Fruit fly (Drosophila melanogaster) whole organism, embryonic: ENCODE results near the gene RpL8.

Experiments used
- CG10267 ChIP-seq: fragments of 200-800 bp; sonication (Bioruptor generic); optimal IDR thresholded peaks from 2 replicates; lab custom pipeline; 2018; ENCODE audit warnings: missing biosample characterization, mild to moderate bottlenecking, missing genetic modification characterization, moderate library complexity
- CG10462 ChIP-seq: fragments of 200-800 bp; sonication (Bioruptor generic); optimal IDR thresholded peaks from 2 replicates; lab custom pipeline; 2016; ENCODE audit warnings: missing biosample characterization, missing genetic modification characterization
- CG1233 ChIP-seq: fragments of 200-800 bp; sonication (Bioruptor generic); optimal IDR thresholded peaks from 4 replicates; lab custom pipeline; 2018; ENCODE audit warnings: missing biosample characterization, mild to moderate bottlenecking, missing genetic modification characterization
- CG13775 ChIP-seq: fragments of 200-800 bp; sonication (Bioruptor generic); optimal IDR thresholded peaks from 3 replicates; lab custom pipeline; 2017; ENCODE audit warnings: missing biosample characterization, mild to moderate bottlenecking, missing genetic modification characterization
- CG1529 ChIP-seq: fragments of 200-800 bp; sonication (Bioruptor generic); optimal IDR thresholded peaks from 3 replicates; lab custom pipeline; 2018; ENCODE audit warnings: missing biosample characterization, missing genetic modification characterization
- CG15696 ChIP-seq: fragments of 200-800 bp; sonication (Bioruptor generic); optimal IDR thresholded peaks from 2 replicates; lab custom pipeline; 2019; ENCODE audit warnings: missing biosample characterization, mild to moderate bottlenecking, missing genetic modification characterization, moderate library complexity
- CG1603 ChIP-seq: fragments of 200-800 bp; sonication (Bioruptor generic); optimal IDR thresholded peaks from 2 replicates; lab custom pipeline; 2019; ENCODE audit warnings: missing biosample characterization, mild to moderate bottlenecking, missing genetic modification characterization, moderate library complexity
- CG17328 ChIP-seq: fragments of 200-800 bp; sonication (Bioruptor generic); IDR thresholded peaks from 2 replicates; pipeline ENCODE4 v1.3.6; 2022; ENCODE audit warnings: missing biosample characterization, missing genetic modification characterization
- CG17359 ChIP-seq: fragments of 200-800 bp; sonication (Bioruptor generic); optimal IDR thresholded peaks from 3 replicates; lab custom pipeline; 2018; ENCODE audit warnings: missing biosample characterization, mild to moderate bottlenecking, missing genetic modification characterization, moderate library complexity
- CG2120 ChIP-seq: fragments of 200-800 bp; sonication (Bioruptor generic); optimal IDR thresholded peaks from 3 replicates; lab custom pipeline; 2016; ENCODE audit warnings: missing biosample characterization, missing genetic modification characterization
- CG32772 ChIP-seq: fragments of 200-800 bp; sonication (Bioruptor generic); IDR thresholded peaks from 2 replicates; pipeline ENCODE4 v1.3.6; 2022; ENCODE audit warnings: missing biosample characterization, missing genetic modification characterization
- CG4820 ChIP-seq: fragments of 200-800 bp; sonication (Bioruptor generic); optimal IDR thresholded peaks from 3 replicates; lab custom pipeline; 2016; ENCODE audit warnings: missing biosample characterization, missing genetic modification characterization
- CG6683 ChIP-seq: fragments of 200-800 bp; sonication (Bioruptor generic); optimal IDR thresholded peaks from 2 replicates; lab custom pipeline; 2017; ENCODE audit warnings: missing biosample characterization, mild to moderate bottlenecking, missing genetic modification characterization, missing genetic modification reagents
- CG6765 ChIP-seq: fragments of 200-800 bp; sonication (Bioruptor generic); optimal IDR thresholded peaks from 3 replicates; lab custom pipeline; 2017; ENCODE audit warnings: missing biosample characterization, mild to moderate bottlenecking, missing genetic modification characterization
- CG7987 ChIP-seq: fragments of 200-800 bp; sonication (Bioruptor generic); optimal IDR thresholded peaks from 2 replicates; lab custom pipeline; 2018; ENCODE audit warnings: missing biosample characterization, mild to moderate bottlenecking, missing genetic modification characterization, moderate library complexity
- CG9215 ChIP-seq: fragments of 200-800 bp; sonication (Bioruptor generic); IDR thresholded peaks from 2 replicates; pipeline ENCODE4 v1.3.6; 2022; ENCODE audit warnings: missing biosample characterization, missing genetic modification characterization
- CkIIα-i1 ChIP-seq: fragments of 200-800 bp; sonication (Bioruptor generic); IDR thresholded peaks from 2 replicates; pipeline ENCODE4 v1.3.6; 2022; ENCODE audit warnings: missing biosample characterization, missing genetic modification characterization
- Dbx ChIP-seq: fragments of 200-800 bp; sonication (Bioruptor generic); IDR thresholded peaks from 3 replicates; pipeline ENCODE4 v1.3.6; 2022; ENCODE audit warnings: missing biosample characterization, missing genetic modification characterization
- Eip74EF ChIP-seq, 2 experiments: fragments of 200-800 bp in 1 of 2; fragments of >200 bp in 1 of 2; sonication (Bioruptor generic) in 1 of 2; optimal IDR thresholded peaks; 2 replicates each; lab custom pipeline; 2017 to 2019; ENCODE audit warnings: missing biosample characterization in 2 of 2, missing genetic modification characterization in 2 of 2, mild to moderate bottlenecking in 1 of 2, moderate library complexity in 1 of 2
- Fer2 ChIP-seq: fragments of 200-800 bp; sonication (Bioruptor generic); optimal IDR thresholded peaks from 2 replicates; lab custom pipeline; 2018; ENCODE audit warnings: missing biosample characterization, mild to moderate bottlenecking, missing genetic modification characterization, moderate library complexity
- Gsc ChIP-seq: fragments of 200-800 bp; sonication (Bioruptor generic); IDR thresholded peaks from 2 replicates; pipeline ENCODE4 v1.3.6; 2022; ENCODE audit warnings: missing biosample characterization, missing genetic modification characterization
- Mes4 ChIP-seq: fragments of 200-800 bp; sonication (Bioruptor generic); optimal IDR thresholded peaks from 2 replicates; lab custom pipeline; 2016; ENCODE audit warnings: missing biosample characterization, missing genetic modification characterization
- Neu2 ChIP-seq: fragments of 200-800 bp; sonication (Bioruptor generic); optimal IDR thresholded peaks from 3 replicates; lab custom pipeline; 2016; ENCODE audit warnings: missing biosample characterization, missing genetic modification characterization, borderline replicate concordance
- Ravus ChIP-seq: fragments of 200-800 bp; sonication (Bioruptor generic); IDR thresholded peaks from 2 replicates; pipeline ENCODE4 v1.3.6; 2022; ENCODE audit warnings: missing biosample characterization, missing genetic modification characterization
- Rfx ChIP-seq: fragments of 200-800 bp; sonication (Bioruptor generic); IDR thresholded peaks from 2 replicates; pipeline ENCODE4 v1.3.6; 2022; ENCODE audit warnings: missing biosample characterization, missing genetic modification characterization
- Six4 ChIP-seq: fragments of 200-800 bp; sonication (Bioruptor generic); optimal IDR thresholded peaks from 2 replicates; lab custom pipeline; 2016; ENCODE audit warnings: missing biosample characterization, missing genetic modification characterization
- Stat92E ChIP-seq, 3 experiments: fragments of >200 bp in 2 of 3; fragments of 200-800 bp in 1 of 3; sonication (Bioruptor generic) in 1 of 3; optimal IDR thresholded peaks; 2 replicates each; lab custom pipeline; 2017 to 2019; ENCODE audit warnings: missing biosample characterization in 3 of 3, missing genetic modification characterization in 3 of 3, mild to moderate bottlenecking in 1 of 3, moderate library complexity in 1 of 3
- TFAM ChIP-seq: fragments of 200-800 bp; sonication (Bioruptor generic); optimal IDR thresholded peaks from 2 replicates; lab custom pipeline; 2017; ENCODE audit warnings: missing biosample characterization, missing genetic modification characterization, inconsistent platforms
- ash1 ChIP-seq: fragments of 200-800 bp; sonication (Bioruptor generic); optimal IDR thresholded peaks from 2 replicates; lab custom pipeline; 2018; ENCODE audit warnings: missing biosample characterization, mild to moderate bottlenecking, missing genetic modification characterization
- bowl ChIP-seq: fragments of 200-800 bp; sonication (Bioruptor generic); IDR thresholded peaks from 2 replicates; pipeline ENCODE4 v1.3.6; 2022; ENCODE audit warnings: missing biosample characterization, missing genetic modification characterization
- btn ChIP-seq: fragments of 200-800 bp; sonication (Bioruptor generic); optimal IDR thresholded peaks from 2 replicates; lab custom pipeline; 2016; ENCODE audit warnings: missing biosample characterization, missing genetic modification characterization
- dimm ChIP-seq: fragments of 200-800 bp; sonication (Bioruptor generic); IDR thresholded peaks from 2 replicates; pipeline ENCODE4 v1.3.6; 2022; ENCODE audit warnings: missing biosample characterization, missing genetic modification characterization
- emc ChIP-seq: fragments of 200-800 bp; sonication (Bioruptor generic); optimal IDR thresholded peaks from 2 replicates; lab custom pipeline; 2016; ENCODE audit warnings: missing biosample characterization, missing genetic modification characterization
- fd96Cb ChIP-seq: fragments of 200-800 bp; sonication (Bioruptor generic); optimal IDR thresholded peaks from 2 replicates; lab custom pipeline; 2018; ENCODE audit warnings: missing biosample characterization, mild to moderate bottlenecking, missing genetic modification characterization, moderate library complexity
- fu2 ChIP-seq: fragments of 200-800 bp; sonication (Bioruptor generic); optimal IDR thresholded peaks from 2 replicates; lab custom pipeline; 2016; ENCODE audit warnings: missing biosample characterization, missing genetic modification characterization
- gsb-n ChIP-seq: fragments of 200-800 bp; sonication (Bioruptor generic); optimal IDR thresholded peaks from 3 replicates; lab custom pipeline; 2018; ENCODE audit warnings: missing biosample characterization, mild to moderate bottlenecking, missing genetic modification characterization
- hbn ChIP-seq: fragments of 200-800 bp; sonication (Bioruptor generic); IDR thresholded peaks from 2 replicates; pipeline ENCODE4 v1.3.6; 2022; ENCODE audit warnings: missing biosample characterization, missing genetic modification characterization; ENCODE audit not compliant: partially characterized antibody
- kay ChIP-seq: fragments of 200-800 bp; sonication (Bioruptor generic); optimal IDR thresholded peaks from 2 replicates; lab custom pipeline; 2016; ENCODE audit warnings: missing biosample characterization, missing genetic modification characterization
- kni ChIP-seq: fragments of 200-800 bp; sonication (Bioruptor generic); optimal IDR thresholded peaks from 3 replicates; lab custom pipeline; 2017; ENCODE audit warnings: mild to moderate bottlenecking, missing biosample characterization, missing genetic modification reagents, missing genetic modification characterization
- lmd ChIP-seq: fragments of 200-800 bp; sonication (Bioruptor generic); IDR thresholded peaks from 2 replicates; pipeline ENCODE4 v1.3.6; 2022; ENCODE audit warnings: missing biosample characterization, missing genetic modification characterization
- nerfin-1 ChIP-seq: fragments of 200-800 bp; sonication (Bioruptor generic); optimal IDR thresholded peaks from 3 replicates; lab custom pipeline; 2019; ENCODE audit warnings: missing biosample characterization, mild to moderate bottlenecking, missing genetic modification characterization, moderate library complexity
- pfk ChIP-seq: fragments of 200-800 bp; sonication (Bioruptor generic); optimal IDR thresholded peaks from 2 replicates; lab custom pipeline; 2018; ENCODE audit warnings: missing biosample characterization, mild to moderate bottlenecking, missing genetic modification characterization, moderate library complexity
- ranshi ChIP-seq: fragments of 200-800 bp; sonication (Bioruptor generic); IDR thresholded peaks from 2 replicates; pipeline ENCODE4 v1.3.6; 2022; ENCODE audit warnings: missing biosample characterization, missing genetic modification characterization
- sim ChIP-seq: fragments of 200-800 bp; sonication (Bioruptor generic); IDR thresholded peaks from 2 replicates; pipeline ENCODE4 v1.3.6; 2022; ENCODE audit warnings: missing biosample characterization, missing genetic modification characterization
- stc ChIP-seq: fragments of 200-800 bp; sonication (Bioruptor generic); IDR thresholded peaks from 2 replicates; pipeline ENCODE4 v1.3.6; 2022; ENCODE audit warnings: missing biosample characterization, missing genetic modification characterization
- trem ChIP-seq: fragments of 200-800 bp; optimal IDR thresholded peaks from 3 replicates; lab custom pipeline; 2019; ENCODE audit warnings: missing biosample characterization, mild to moderate bottlenecking, missing genetic modification characterization, moderate library complexity
- trh ChIP-seq: fragments of 200-800 bp; sonication (Bioruptor generic); optimal IDR thresholded peaks from 2 replicates; lab custom pipeline; 2016; ENCODE audit warnings: missing biosample characterization, missing genetic modification characterization
- vfl ChIP-seq: fragments of 200-800 bp; sonication (Bioruptor generic); optimal IDR thresholded peaks from 2 replicates; lab custom pipeline; 2016; ENCODE audit warnings: missing biosample characterization, missing genetic modification characterization
- zfh2 ChIP-seq: fragments of 200-800 bp; sonication (Bioruptor generic); optimal IDR thresholded peaks from 2 replicates; lab custom pipeline; 2016; ENCODE audit warnings: missing biosample characterization, missing genetic modification characterization

RpL8 gene

DNA sequence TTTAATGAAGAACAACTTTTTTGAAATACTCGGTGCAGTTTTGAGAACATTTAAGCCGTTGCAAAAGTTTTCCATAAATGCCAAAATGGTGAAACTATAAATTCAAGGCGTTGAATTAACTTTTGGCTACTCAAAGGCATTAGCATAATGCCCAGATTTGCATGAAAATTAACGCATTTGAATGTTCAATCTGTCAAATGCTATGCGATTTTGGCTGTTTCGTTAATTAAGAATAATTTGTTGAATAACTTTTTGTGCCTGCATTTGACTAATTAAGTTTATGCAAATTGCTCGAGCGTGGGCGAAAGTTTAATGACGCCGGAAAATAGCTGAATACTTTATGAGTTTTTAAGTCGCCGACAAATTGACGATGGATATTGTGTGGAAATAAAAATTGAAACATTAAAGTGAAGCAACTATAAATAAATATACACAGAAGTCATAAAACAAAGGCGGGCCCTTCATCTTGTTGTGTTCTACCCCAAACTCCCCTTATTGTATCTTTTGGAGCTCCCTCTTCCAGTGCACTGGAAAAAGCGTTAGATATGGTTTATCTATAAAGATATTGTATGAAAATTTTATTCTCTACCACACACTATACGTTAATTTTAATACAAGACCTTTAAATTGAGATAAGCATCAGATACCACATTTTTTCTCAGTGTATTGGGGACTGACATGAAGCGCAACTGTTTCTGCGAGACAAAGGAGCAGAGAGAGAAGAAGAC is 35.0 kb upstream of the RpL8 start (continued):
- TF ChIP-seq vfl (GFP tag; lab: Kevin White, UChicago): no peak
- peak; percentile 1 for TF ChIP-seq CG13775 (GFP tag; lab: Kevin White, UChicago)
- TF ChIP-seq btn (GFP tag; lab: Kevin White, UChicago): peak; percentile 65
- TF ChIP-seq fd96Cb (tag; lab: Kevin White, UChicago): peak; percentile 74
- no peak for TF ChIP-seq sim (GFP tag; lab: Robert Waterston, UW)
- peak; percentile 69 for TF ChIP-seq CG4820 (GFP tag; lab: Kevin White, UChicago)
- peak; percentile 9 for TF ChIP-seq CG1233 (GFP tag; lab: Kevin White, UChicago)
- peak; percentile 52 for TF ChIP-seq Rfx
- no peak for TF ChIP-seq Neu2 (GFP tag; lab: Kevin White, UChicago)
- peak; percentile 52 for TF ChIP-seq Mes4 (GFP tag; lab: Kevin White, UChicago)
- no peak for TF ChIP-seq fu2
- peak; percentile 53 for TF ChIP-seq CG2120
- TF ChIP-seq ranshi (GFP tag; lab: Robert Waterston, UW): no peak
- no peak for TF ChIP-seq Gsc (GFP tag; lab: Robert Waterston, UW)
- TF ChIP-seq CG17328 (GFP tag; lab: Robert Waterston, UW): peak; percentile 74
- TF ChIP-seq CG7987 (GFP tag; lab: Kevin White, UChicago): peak; percentile 32
- no peak for TF ChIP-seq Fer2 (tag; lab: Kevin White, UChicago)
- TF ChIP-seq lmd: peak; percentile 44; the same call in 1 of the 2 replicates
- TF ChIP-seq CG6683 (GFP tag; lab: Kevin White, UChicago): peak; percentile 40
- peak; percentile 72 for TF ChIP-seq CG17359 (tag; lab: Kevin White, UChicago)
- TF ChIP-seq TFAM (GFP tag; lab: Kevin White, UChicago): peak; percentile 42
- TF ChIP-seq hbn: no peak
- peak; percentile 62 for TF ChIP-seq nerfin-1
- no peak for TF ChIP-seq Ravus
- peak in 1 of 3 experiments; percentile 60 for TF ChIP-seq Stat92E (GFP tag; optimal IDR thresholded peaks at IDR 0.05; lab: Kevin White, UChicago)
- TF ChIP-seq Dbx (GFP tag; lab: Robert Waterston, UW): peak; percentile 13; the same call in 1 of the 3 replicates
- peak; percentile 50 for TF ChIP-seq CG1529 (GFP tag; lab: Kevin White, UChicago)
- peak; percentile 71 for TF ChIP-seq trem (tag; lab: Kevin White, UChicago)
- peak; percentile 35; the same call in 1 of the 2 replicates for TF ChIP-seq stc (GFP tag; lab: Robert Waterston, UW)
- TF ChIP-seq CG32772 (GFP tag; lab: Robert Waterston, UW): peak; percentile 63
- TF ChIP-seq trh: no peak
- peak in 1 of 2 experiments; percentile 42 for TF ChIP-seq Eip74EF (GFP tag; optimal IDR thresholded peaks at IDR 0.05; lab: Kevin White, UChicago)
- peak; percentile 58 for TF ChIP-seq Six4
- no peak for TF ChIP-seq pfk (GFP tag; lab: Kevin White, UChicago)
- peak; percentile 50 for TF ChIP-seq CG15696
- TF ChIP-seq gsb-n: peak; percentile 74
- TF ChIP-seq emc (GFP tag; lab: Kevin White, UChicago): no peak
- TF ChIP-seq dimm (GFP tag; lab: Robert Waterston, UW): no peak
- no peak for TF ChIP-seq ash1 (GFP tag; lab: Kevin White, UChicago)
- peak; percentile 40 for TF ChIP-seq CG10462 (GFP tag; lab: Kevin White, UChicago)
- no peak for TF ChIP-seq CG9215 (GFP tag; lab: Robert Waterston, UW)
- TF ChIP-seq zfh2: no peak
- peak; percentile 18 for TF ChIP-seq kay
- TF ChIP-seq CG6765: no peak
- peak; percentile 78 for TF ChIP-seq CG10267 (tag; lab: Kevin White, UChicago)
- TF ChIP-seq kni (GFP tag; lab: Kevin White, UChicago): no peak
- peak; percentile 73 for TF ChIP-seq CG1603
- no peak for TF ChIP-seq CkIIα-i1 (GFP tag; lab: Robert Waterston, UW)
- TF ChIP-seq bowl (GFP tag; lab: Robert Waterston, UW): no peak
